Worm (Caenorhabditis elegans): ENCODE results near the gene gldi-2.
A peak's percentile ranks its signal among the peaks of the same experiment; 100 is the strongest.

Gene gldi-2

DNA sequence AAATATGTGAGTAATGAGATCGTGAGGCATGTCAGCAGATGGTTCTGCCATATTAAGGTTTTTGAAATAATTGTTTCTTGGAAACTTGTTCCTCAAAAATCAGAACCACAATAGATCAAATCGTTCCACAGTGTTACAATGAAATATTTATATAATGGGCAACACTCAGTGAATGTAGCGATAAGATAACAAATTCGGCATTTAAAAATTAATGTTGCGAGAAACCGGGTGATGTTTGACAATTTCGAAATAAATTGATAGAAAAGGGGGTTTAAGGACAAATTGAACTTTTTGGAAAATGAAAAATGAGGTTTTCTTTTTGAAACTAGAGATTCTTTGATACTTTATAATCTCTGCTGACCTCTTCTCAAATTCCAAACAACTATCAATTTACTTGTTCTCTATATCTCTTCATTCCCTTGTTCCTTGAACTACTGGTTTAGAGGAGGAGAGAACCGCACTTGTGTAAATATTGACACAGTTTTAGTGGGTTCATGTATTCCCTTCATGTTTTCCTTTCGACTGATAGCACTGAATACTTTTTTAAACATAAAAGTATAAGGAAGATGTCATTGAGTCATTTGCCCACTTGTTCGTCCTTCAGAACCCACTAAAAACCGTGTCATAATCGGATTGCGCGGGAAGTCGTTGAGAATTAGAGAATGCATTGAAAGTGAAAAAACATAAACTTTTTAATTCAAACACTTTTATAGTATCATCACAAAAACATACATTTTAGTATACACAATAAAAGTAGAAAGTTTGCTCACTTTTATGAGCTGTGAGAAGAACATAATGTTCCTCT, 53.7 kb downstream of the gldi-2 start:
- TF ChIP-seq pqm-1 (tag; optimal IDR thresholded peaks at IDR 0.05) (peak; percentile 90), daf-16 (GFP tag; optimal IDR thresholded peaks at IDR 0.05) (no peak), daf-16 (tag; optimal IDR thresholded peaks at IDR 0.05) (peak; percentile 25), dve-1 (tag; optimal IDR thresholded peaks at IDR 0.05; ENCODE audit: insufficient read depth) (peak; percentile 51), dmd-6 (GFP tag; IDR thresholded peaks at IDR 0.05) (peak; percentile 51; the same call in 1 of the 2 replicates), egl-27 (tag; optimal IDR thresholded peaks at IDR 0.05) (peak; percentile 76), unc-62 (GFP tag; optimal IDR thresholded peaks at IDR 0.05 in 1 of 2) (peak in 1 of 2 experiments; percentile 60), unc-62 (tag; optimal IDR thresholded peaks at IDR 0.05) (no peak), nhr-6 (tag; optimal IDR thresholded peaks at IDR 0.05) (peak; percentile 16), nhr-28 (tag; optimal IDR thresholded peaks at IDR 0.05) (peak; percentile 28), aha-1 (tag) (peak; percentile 1), php-3 (GFP tag; IDR thresholded peaks at IDR 0.05) (0 out of 2 replicates have a peak, but pooled peaks have one; percentile 47), aly-2 (tag; optimal IDR thresholded peaks at IDR 0.05) (no peak), zfp-2 (tag; optimal IDR thresholded peaks at IDR 0.05) (no peak), daf-19 (GFP tag; conservative IDR thresholded peaks at IDR 0.05) (no peak)
